Worm (Caenorhabditis elegans) whole organism, L1 larva: ENCODE results near the gene T04A6.1.

Experiments used
- C04F5.9 ChIP-seq: sonication (generic microtip); optimal IDR thresholded peaks from 2 replicates; lab custom pipeline; 2016; ENCODE audit warnings: missing genetic modification characterization, missing compliant biosample characterization
- C34B4.2 ChIP-seq: sonication (generic microtip); optimal IDR thresholded peaks from 2 replicates; lab custom pipeline; 2017; ENCODE audit warnings: mild to moderate bottlenecking, missing genetic modification characterization, missing compliant biosample characterization
- F16B12.6 ChIP-seq: fragments of 150-350 bp; optimal IDR thresholded peaks from 2 replicates; lab custom pipeline; 2014; ENCODE audit warnings: missing biosample characterization, missing genetic modification characterization
- blmp-1 ChIP-seq: fragments of 150-350 bp; optimal IDR thresholded peaks from 2 replicates; lab custom pipeline; 2014; ENCODE audit warnings: missing biosample characterization, missing genetic modification characterization
- ceh-63 ChIP-seq: fragments of 200-800 bp; sonication (Bioruptor generic); optimal IDR thresholded peaks from 2 replicates; lab custom pipeline; 2018; ENCODE audit warnings: mild to moderate bottlenecking, missing genetic modification characterization, missing compliant biosample characterization
- ceh-82 ChIP-seq, 3 experiments: fragments of 150-350 bp in 1 of 3; sonication (generic microtip) in 2 of 3; optimal IDR thresholded peaks; 2 replicates each; lab custom pipeline; 2014 to 2017; ENCODE audit warnings: missing biosample characterization in 3 of 3, missing genetic modification characterization in 3 of 3
- ceh-88 ChIP-seq: fragments of 200-800 bp; sonication (Bioruptor generic); IDR thresholded peaks from 2 replicates; pipeline ENCODE4 v1.3.6; 2022; ENCODE audit warnings: missing genetic modification characterization, missing compliant biosample characterization
- dpl-1 ChIP-seq, 3 experiments: fragments of 150-350 bp in 2 of 3; sonication (generic microtip) in 1 of 3; optimal IDR thresholded peaks; 2 replicates each; lab custom pipeline; 2014 to 2017; ENCODE audit warnings: missing biosample characterization in 3 of 3, missing genetic modification characterization in 3 of 3, missing genetic modification reagents in 3 of 3
- dsc-1 ChIP-seq: sonication (generic microtip); optimal IDR thresholded peaks from 2 replicates; lab custom pipeline; 2016; ENCODE audit warnings: mild to moderate bottlenecking, missing genetic modification characterization, missing compliant biosample characterization
- efl-1 ChIP-seq, 4 experiments: fragments of 150-350 bp; optimal IDR thresholded peaks in 3 of 4; peaks in 1 of 4; 1 replicate in 1 of 4; 2 replicates in 3 of 4; lab custom pipeline; 2014; ENCODE audit warnings: missing biosample characterization in 2 of 4, missing genetic modification characterization in 2 of 4, missing genetic modification reagents in 2 of 4
- egl-13 ChIP-seq: sonication (generic microtip); optimal IDR thresholded peaks from 2 replicates; lab custom pipeline; 2016; ENCODE audit warnings: missing genotype, missing genetic modification reagents, missing genetic modification characterization, missing compliant biosample characterization
- elt-2 ChIP-seq: sonication (generic microtip); optimal IDR thresholded peaks from 2 replicates; lab custom pipeline; 2016; ENCODE audit warnings: missing genetic modification characterization, mild to moderate bottlenecking, inconsistent platforms, missing compliant biosample characterization, missing genetic modification reagents
- elt-3 ChIP-seq, 6 experiments: fragments of 150-350 bp in 1 of 6; sonication (generic microtip); optimal IDR thresholded peaks; 2 replicates each; lab custom pipeline; 2017 to 2018; ENCODE audit warnings: missing biosample characterization in 6 of 6, missing genetic modification characterization in 6 of 6, inconsistent platforms in 1 of 6
- ets-5 ChIP-seq: fragments of 200-800 bp; sonication (Bioruptor generic); IDR thresholded peaks from 2 replicates; pipeline ENCODE4 v1.3.6; 2022; ENCODE audit warnings: missing genetic modification characterization, missing compliant biosample characterization
- fkh-10 ChIP-seq: sonication (generic microtip); optimal IDR thresholded peaks from 2 replicates; lab custom pipeline; 2017; ENCODE audit warnings: missing biosample characterization, missing genetic modification reagents, missing genetic modification characterization
- fkh-8 ChIP-seq: sonication (generic microtip); optimal IDR thresholded peaks from 2 replicates; lab custom pipeline; 2016; ENCODE audit warnings: mild to moderate bottlenecking, missing genetic modification characterization, missing compliant biosample characterization
- grh-1 ChIP-seq: fragments of 200-800 bp; sonication (Bioruptor generic); IDR thresholded peaks from 2 replicates; pipeline ENCODE4 v1.3.6; 2022; ENCODE audit warnings: missing genetic modification reagents, missing genetic modification characterization, missing compliant biosample characterization
- hlh-4 ChIP-seq: sonication (generic microtip); optimal IDR thresholded peaks from 2 replicates; lab custom pipeline; 2016; ENCODE audit warnings: mild to moderate bottlenecking, missing genetic modification characterization, missing compliant biosample characterization
- lin-14 ChIP-seq: fragments of 200-800 bp; sonication (Bioruptor generic); optimal IDR thresholded peaks from 2 replicates; lab custom pipeline; 2018; ENCODE audit warnings: mild to moderate bottlenecking, missing genetic modification characterization, moderate library complexity, missing compliant biosample characterization
- lin-39 ChIP-seq: fragments of 150-350 bp; optimal IDR thresholded peaks from 2 replicates; lab custom pipeline; 2014; ENCODE audit warnings: missing biosample characterization, missing genetic modification reagents, missing genetic modification characterization
- lsy-2 ChIP-seq, 2 experiments: fragments of 150-350 bp; optimal IDR thresholded peaks; 2 replicates each; lab custom pipeline; 2014; ENCODE audit warnings: missing biosample characterization in 2 of 2, missing genetic modification characterization in 2 of 2
- mab-9 ChIP-seq: fragments of 200-800 bp; sonication (Bioruptor generic); IDR thresholded peaks from 2 replicates; pipeline ENCODE4 v1.3.6; 2022; ENCODE audit warnings: missing genetic modification reagents, missing genetic modification characterization, missing compliant biosample characterization
- mef-2 ChIP-seq: fragments of 150-350 bp; optimal IDR thresholded peaks from 2 replicates; lab custom pipeline; 2014; ENCODE audit warnings: missing biosample characterization, missing genetic modification characterization
- nhr-12 ChIP-seq: sonication (generic microtip); optimal IDR thresholded peaks from 2 replicates; lab custom pipeline; 2017; ENCODE audit warnings: missing biosample characterization, missing genetic modification characterization
- nhr-19 ChIP-seq: fragments of 200-800 bp; sonication (Bioruptor generic); conservative IDR thresholded peaks from 2 replicates; pipeline ENCODE4 v1.3.6; 2022; ENCODE audit warnings: missing genetic modification characterization, missing compliant biosample characterization
- nhr-237 ChIP-seq: fragments of 150-350 bp; optimal IDR thresholded peaks from 2 replicates; lab custom pipeline; 2014; ENCODE audit warnings: missing biosample characterization, missing genetic modification characterization
- nhr-28 ChIP-seq: fragments of 150-350 bp; optimal IDR thresholded peaks from 2 replicates; lab custom pipeline; 2014; ENCODE audit warnings: missing biosample characterization, missing genetic modification characterization
- nhr-47 ChIP-seq: sonication (generic microtip); optimal IDR thresholded peaks from 2 replicates; lab custom pipeline; 2016; ENCODE audit warnings: mild to moderate bottlenecking, missing genetic modification characterization, moderate library complexity, missing compliant biosample characterization
- nhr-76 ChIP-seq: sonication (generic microtip); optimal IDR thresholded peaks from 2 replicates; lab custom pipeline; 2017; ENCODE audit warnings: missing biosample characterization, missing genetic modification characterization
- nhr-77 ChIP-seq: fragments of 150-350 bp; optimal IDR thresholded peaks from 2 replicates; lab custom pipeline; 2014; ENCODE audit warnings: missing biosample characterization, missing genetic modification characterization
- nhr-84 ChIP-seq: sonication (generic microtip); optimal IDR thresholded peaks from 2 replicates; lab custom pipeline; 2017; ENCODE audit warnings: missing biosample characterization, missing genetic modification characterization
- nhr-90 ChIP-seq: sonication (generic microtip); optimal IDR thresholded peaks from 2 replicates; lab custom pipeline; 2016; ENCODE audit warnings: mild to moderate bottlenecking, missing genetic modification characterization, missing compliant biosample characterization; ENCODE audit not compliant: poor library complexity
- pag-3 ChIP-seq: sonication (generic microtip); optimal IDR thresholded peaks from 2 replicates; lab custom pipeline; 2017; ENCODE audit warnings: missing genetic modification characterization, mild to moderate bottlenecking, missing compliant biosample characterization, antibody characterized with exemption, borderline replicate concordance; ENCODE audit not compliant: insufficient read depth
- pax-3 ChIP-seq: fragments of 200-800 bp; sonication (Bioruptor generic); optimal IDR thresholded peaks from 2 replicates; lab custom pipeline; 2018; ENCODE audit warnings: mild to moderate bottlenecking, missing genetic modification characterization, moderate library complexity, missing compliant biosample characterization
- snu-23 ChIP-seq: sonication (generic microtip); optimal IDR thresholded peaks from 2 replicates; lab custom pipeline; 2016; ENCODE audit warnings: missing genetic modification characterization, missing compliant biosample characterization
- sup-37 ChIP-seq: fragments of 200-800 bp; sonication (Bioruptor generic); optimal IDR thresholded peaks from 2 replicates; lab custom pipeline; 2018; ENCODE audit warnings: mild to moderate bottlenecking, missing genetic modification characterization, missing compliant biosample characterization
- swsn-7 ChIP-seq: sonication (generic microtip); optimal IDR thresholded peaks from 2 replicates; lab custom pipeline; 2016; ENCODE audit warnings: missing genetic modification characterization, missing compliant biosample characterization
- unc-130 ChIP-seq: fragments of 150-350 bp; optimal IDR thresholded peaks from 2 replicates; lab custom pipeline; 2017; ENCODE audit warnings: missing biosample characterization, missing genetic modification characterization, inconsistent platforms
- unc-98 ChIP-seq: fragments of 200-800 bp; sonication (Bioruptor generic); IDR thresholded peaks from 2 replicates; pipeline ENCODE4 v1.3.6; 2022; ENCODE audit warnings: missing genetic modification characterization, missing compliant biosample characterization
- xbp-1 ChIP-seq: sonication (generic microtip); optimal IDR thresholded peaks from 2 replicates; lab custom pipeline; 2016; ENCODE audit warnings: missing genetic modification characterization, missing compliant biosample characterization
- zip-4 ChIP-seq: fragments of 200-800 bp; sonication (Bioruptor generic); optimal IDR thresholded peaks from 2 replicates; lab custom pipeline; 2018; ENCODE audit warnings: mild to moderate bottlenecking, missing genetic modification characterization, moderate library complexity, missing compliant biosample characterization
- ztf-11 ChIP-seq, 2 experiments: sonication (generic microtip); optimal IDR thresholded peaks; 2 replicates each; lab custom pipeline; 2016 to 2017; ENCODE audit warnings: missing genetic modification characterization in 2 of 2, missing biosample characterization in 1 of 2, missing compliant biosample characterization in 1 of 2

Gene T04A6.1

DNA sequence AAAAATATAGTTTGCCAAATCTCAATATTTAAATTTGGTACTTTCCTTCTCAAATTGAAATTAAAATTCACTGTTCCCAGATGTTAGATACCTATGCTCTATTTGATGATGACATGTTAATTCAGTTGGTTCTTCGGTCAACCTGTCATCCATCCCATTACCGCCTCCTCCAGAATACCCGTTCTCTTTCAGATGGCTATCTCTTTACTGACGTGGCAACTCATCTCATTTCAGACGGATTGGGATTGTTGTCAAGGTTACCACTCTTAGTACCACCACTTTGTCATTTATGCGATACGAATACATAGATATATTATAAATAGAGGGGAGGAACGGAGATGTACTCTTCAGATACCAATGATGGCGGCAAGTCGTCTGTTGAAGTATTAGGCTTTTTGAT lies 5.0 kb downstream of the T04A6.1 start:
- TF ChIP-seq unc-98 (GFP tag; lab: Robert Waterston, UW) (no peak), C34B4.2 (tag; lab: Kevin White, UChicago) (no peak), nhr-237 (no peak), ztf-11 (tag; optimal IDR thresholded peaks at IDR 0.05; lab: Kevin White, UChicago) (no peak), grh-1 (GFP tag; lab: Robert Waterston, UW) (no peak), mab-9 (GFP tag; lab: Robert Waterston, UW) (no peak), fkh-10 (GFP tag; lab: Kevin White, UChicago) (no peak), lin-39 (no peak), ceh-88 (GFP tag; lab: Robert Waterston, UW) (no peak)

DNA sequence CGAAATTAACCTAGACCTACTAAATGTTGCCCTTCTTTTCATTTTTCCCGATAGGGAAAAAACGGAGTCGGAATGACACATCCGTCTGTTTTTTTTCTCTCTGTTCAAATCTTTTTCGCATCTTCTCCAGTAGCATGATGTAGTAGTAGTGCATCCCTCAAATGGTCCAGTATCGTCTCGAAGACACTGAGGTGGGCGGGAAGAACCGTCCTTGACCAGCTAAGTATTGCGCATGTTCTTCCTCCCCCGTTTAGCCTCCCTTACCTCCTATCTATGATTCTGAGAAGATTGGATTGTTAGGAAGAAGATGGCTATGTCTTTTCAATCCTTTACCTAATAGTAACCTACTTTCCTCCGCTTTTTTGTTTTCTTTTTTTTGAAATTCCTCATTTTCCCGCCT lies 6.6 kb downstream of the T04A6.1 start:
- TF ChIP-seq nhr-28 (tag; lab: Kevin White, UChicago) (no peak), dsc-1 (tag; lab: Kevin White, UChicago) (no peak), elt-3 (tag; optimal IDR thresholded peaks at IDR 0.05; lab: Kevin White, UChicago) (peak in 1 of 6 experiments; percentile 14), blmp-1 (tag; lab: Kevin White, UChicago) (peak; percentile 49)
- TF ChIP-seq, all 84 proteins: peak for 2

- no peak for TF ChIP-seq egl-13 (tag; lab: Kevin White, UChicago)
- TF ChIP-seq pax-3 (tag; lab: Kevin White, UChicago): no peak
- TF ChIP-seq dpl-1 (GFP tag; optimal IDR thresholded peaks at IDR 0.05; lab: Kevin White, UChicago): no peak
- no peak for TF ChIP-seq nhr-90 (tag; lab: Kevin White, UChicago)
- TF ChIP-seq, all 84 proteins: peak for 0
Observed at ce11 chrIII:7625086-7625485, 8.8 kb downstream of the T04A6.1 start, which contains the start of gene fbn-1. Gene fbn-1 (plus strand): TSS chrIII:7625386.

DNA sequence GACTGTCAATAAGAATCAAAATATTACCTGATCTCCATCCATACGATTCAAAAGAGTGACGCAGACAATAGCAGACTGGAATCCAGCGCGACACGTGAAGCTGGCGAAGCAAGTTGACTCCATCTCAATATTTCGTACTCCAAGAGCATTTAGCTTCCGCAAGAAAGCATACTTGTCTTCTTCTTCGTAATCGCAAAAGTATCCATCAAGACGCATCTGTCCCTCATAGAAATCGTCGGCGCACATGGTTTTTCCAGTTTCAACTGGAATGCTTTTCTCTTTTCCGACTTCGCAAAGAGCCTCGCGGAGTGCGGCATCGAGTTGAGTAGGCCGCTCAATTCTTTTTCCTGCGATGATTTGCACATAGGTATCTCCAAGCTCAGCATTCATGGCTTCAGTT lies 25.0 kb downstream of the T04A6.1 start:
- TF ChIP-seq ets-5 (no peak), efl-1 (optimal IDR thresholded peaks at IDR 0.05; lab: Kevin White, UChicago) (no peak), efl-1 (GFP tag; optimal IDR thresholded peaks at IDR 0.05 in 1 of 2; lab: Kevin White, UChicago) (peak in 1 of 2 experiments; percentile 88)

DNA sequence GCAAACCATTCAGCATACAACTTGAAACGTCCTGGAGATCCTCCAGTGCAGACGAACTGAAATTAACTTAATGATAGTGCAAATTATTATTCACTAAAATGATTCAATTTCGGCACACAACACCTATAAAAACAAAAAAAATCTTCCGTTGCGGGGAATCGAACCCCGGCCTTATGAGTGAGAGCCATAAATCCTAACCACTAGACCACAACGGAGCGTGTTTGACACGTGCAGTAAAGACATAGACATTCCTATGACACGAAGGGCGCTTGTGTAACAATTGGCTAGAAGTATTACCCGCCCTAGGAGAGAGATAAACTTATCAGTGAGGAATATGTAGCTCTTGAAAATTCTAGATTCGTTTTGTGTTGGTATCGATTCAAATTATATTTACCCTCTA lies 25.7 kb downstream of the T04A6.1 start:
- no peak for TF ChIP-seq ceh-63 (GFP tag; lab: Kevin White, UChicago)
- no peak for TF ChIP-seq lin-39
- peak; percentile 23 for TF ChIP-seq xbp-1 (tag; lab: Kevin White, UChicago)
- peak in 1 of 6 experiments; percentile 69 for TF ChIP-seq elt-3 (tag; optimal IDR thresholded peaks at IDR 0.05; lab: Kevin White, UChicago)
- peak; percentile 71 for TF ChIP-seq snu-23 (GFP tag; lab: Kevin White, UChicago)
- TF ChIP-seq pag-3 (tag; lab: Kevin White, UChicago): no peak
- no peak for TF ChIP-seq nhr-12 (tag; lab: Kevin White, UChicago)
- peak; percentile 42 for TF ChIP-seq lin-14 (GFP tag; lab: Kevin White, UChicago)
- no peak for TF ChIP-seq nhr-84 (tag; lab: Kevin White, UChicago)
- TF ChIP-seq unc-130 (tag; lab: Kevin White, UChicago): peak; percentile 14
- TF ChIP-seq nhr-19: peak; percentile 51
- peak; percentile 27 for TF ChIP-seq blmp-1 (tag; lab: Kevin White, UChicago)
- no peak for TF ChIP-seq nhr-76 (tag; lab: Kevin White, UChicago)
- TF ChIP-seq swsn-7 (tag; lab: Kevin White, UChicago): peak; percentile 25
- 0 out of 2 replicates have a peak, but pooled peaks have one; percentile 19 for TF ChIP-seq grh-1 (GFP tag; lab: Robert Waterston, UW)
- peak; percentile 59 for TF ChIP-seq nhr-47 (tag; lab: Kevin White, UChicago)
- no peak for TF ChIP-seq C04F5.9
- no peak for TF ChIP-seq hlh-4 (tag; lab: Kevin White, UChicago)
- TF ChIP-seq dsc-1 (tag; lab: Kevin White, UChicago): no peak
- TF ChIP-seq F16B12.6 (tag; lab: Kevin White, UChicago): no peak
- TF ChIP-seq lsy-2 (tag; optimal IDR thresholded peaks at IDR 0.05; lab: Kevin White, UChicago): peak in 1 of 2 experiments; percentile 50
- TF ChIP-seq dpl-1 (GFP tag; optimal IDR thresholded peaks at IDR 0.05; lab: Kevin White, UChicago): peak in 1 of 3 experiments; percentile 38
- peak; percentile 20 for TF ChIP-seq nhr-77 (tag; lab: Kevin White, UChicago)
- no peak for TF ChIP-seq elt-2
- TF ChIP-seq unc-98 (GFP tag; lab: Robert Waterston, UW): no peak
- TF ChIP-seq zip-4 (GFP tag; lab: Kevin White, UChicago): no peak
- no peak for TF ChIP-seq C34B4.2 (tag; lab: Kevin White, UChicago)
- TF ChIP-seq fkh-8: peak; percentile 32
- TF ChIP-seq egl-13 (tag; lab: Kevin White, UChicago): no peak
- TF ChIP-seq ztf-11 (tag; optimal IDR thresholded peaks at IDR 0.05; lab: Kevin White, UChicago): no peak
- no peak for TF ChIP-seq sup-37
- no peak for TF ChIP-seq mef-2 (tag; lab: Kevin White, UChicago)
- TF ChIP-seq ceh-82 (tag; optimal IDR thresholded peaks at IDR 0.05; lab: Kevin White, UChicago): peak in 2 of 3 experiments; percentile 1 to 44
